Worm (Caenorhabditis elegans) whole organism, midembryonic: ENCODE data around the gene B0432.11.

ENCODE experiments used
- cog-1 ChIP-seq: sonication (generic microtip); optimal IDR thresholded peaks from 2 replicates; lab custom pipeline; 2016; ENCODE audit warnings: missing genetic modification characterization, missing compliant biosample characterization
- flt-1 ChIP-seq: fragments of 200-800 bp; sonication (Bioruptor generic); IDR thresholded peaks from 2 replicates; pipeline ENCODE4 v1.3.6; 2022; ENCODE audit warnings: missing genetic modification characterization, missing compliant biosample characterization
- med-1 ChIP-seq: sonication (generic microtip); optimal IDR thresholded peaks from 2 replicates; lab custom pipeline; 2017; ENCODE audit warnings: missing genetic modification characterization, mild to moderate bottlenecking, missing compliant biosample characterization, antibody characterized with exemption, missing genetic modification reagents; ENCODE audit not compliant: insufficient read depth
- ztf-23 ChIP-seq: fragments of 200-800 bp; sonication (Bioruptor generic); IDR thresholded peaks from 2 replicates; pipeline ENCODE4 v1.3.6; 2022; ENCODE audit warnings: missing genetic modification reagents, missing genetic modification characterization, missing compliant biosample characterization
- ztf-29 ChIP-seq: fragments of 200-800 bp; sonication (Bioruptor generic); IDR thresholded peaks from 2 replicates; pipeline ENCODE4 v1.3.6; 2022; ENCODE audit warnings: missing genetic modification reagents, missing genetic modification characterization, missing compliant biosample characterization

- TF ChIP-seq med-1 (GFP tag; lab: Kevin White, UChicago) (no peak), flt-1 (GFP tag; lab: Robert Waterston, UW) (no peak), cog-1 (tag; lab: Kevin White, UChicago) (no peak), ztf-29 (GFP tag; lab: Robert Waterston, UW) (no peak), ztf-23 (GFP tag; lab: Robert Waterston, UW) (no peak)
Observed at ce11 chrII:290282-290681, 4.2 kb downstream of the B0432.11 start, which contains the start of gene djr-1.1.
